Fruit fly (Drosophila melanogaster): Measurements from ENCODE around the gene CG5653.
A peak's percentile ranks its signal among the peaks of the same experiment; 100 is the strongest.

The CG5653 gene

dm6 chr3L:8978678-8979413 is 12.7 kb upstream of the CG5653 start (continued):
- TF ChIP-seq odd (GFP tag; optimal IDR thresholded peaks at IDR 0.05): no peak
- no peak for TF ChIP-seq CG11560 (tag; IDR thresholded peaks at IDR 0.05)
- TF ChIP-seq CG18599 (GFP tag; optimal IDR thresholded peaks at IDR 0.05): no peak
- no peak for TF ChIP-seq B-H1 (GFP tag; IDR thresholded peaks at IDR 0.05)
- TF ChIP-seq inv (GFP tag; IDR thresholded peaks at IDR 0.05; ENCODE audit: partially characterized antibody): no peak
- peak; percentile 1 for TF ChIP-seq Ssrp (tag; optimal IDR thresholded peaks at IDR 0.05)
- no peak for TF ChIP-seq lola (GFP tag; optimal IDR thresholded peaks at IDR 0.05)
- TF ChIP-seq CG6813 (GFP tag; optimal IDR thresholded peaks at IDR 0.05): no peak
- TF ChIP-seq Elba2 (GFP tag; optimal IDR thresholded peaks at IDR 0.05): peak; percentile 72
- TF ChIP-seq h (optimal IDR thresholded peaks at IDR 0.05): no peak
- peak; percentile 14 for TF ChIP-seq Xbp1 (GFP tag; optimal IDR thresholded peaks at IDR 0.05)
- 0 out of 2 replicates have a peak, but pooled peaks have one; percentile 51 for TF ChIP-seq sna (GFP tag; IDR thresholded peaks at IDR 0.05; ENCODE audit: partially characterized antibody)
- TF ChIP-seq Tbp (GFP tag; optimal IDR thresholded peaks at IDR 0.05): no peak
- no peak for TF ChIP-seq TFAM (GFP tag; optimal IDR thresholded peaks at IDR 0.05)
- TF ChIP-seq CG34224 (GFP tag; IDR thresholded peaks at IDR 0.05; ENCODE audit: partially characterized antibody): peak; percentile 73
- TF ChIP-seq CG7745 (tag; optimal IDR thresholded peaks at IDR 0.05): no peak
- no peak for TF ChIP-seq CG31441 (GFP tag; IDR thresholded peaks at IDR 0.05)
- TF ChIP-seq CG2889 (GFP tag; IDR thresholded peaks at IDR 0.05): no peak
- no peak for TF ChIP-seq CG8089 (GFP tag; optimal IDR thresholded peaks at IDR 0.05)
- TF ChIP-seq lmd (GFP tag; IDR thresholded peaks at IDR 0.05): peak; percentile 51
- TF ChIP-seq CG3281 (GFP tag; optimal IDR thresholded peaks at IDR 0.05): no peak
- no peak for TF ChIP-seq Fer3 (tag; optimal IDR thresholded peaks at IDR 0.05)
- TF ChIP-seq Hey (tag; optimal IDR thresholded peaks at IDR 0.05): no peak
- peak; percentile 28 for TF ChIP-seq lilli (GFP tag; optimal IDR thresholded peaks at IDR 0.05)
- TF ChIP-seq cg (GFP tag; optimal IDR thresholded peaks at IDR 0.05): peak; percentile 92
- TF ChIP-seq CG9215 (GFP tag; IDR thresholded peaks at IDR 0.05): no peak
- TF ChIP-seq NK7.1 (GFP tag; optimal IDR thresholded peaks at IDR 0.05): no peak
- peak; percentile 15 for TF ChIP-seq sug (tag; optimal IDR thresholded peaks at IDR 0.05)
- TF ChIP-seq CG13296 (GFP tag; optimal IDR thresholded peaks at IDR 0.05): no peak
- TF ChIP-seq HmgZ (tag; optimal IDR thresholded peaks at IDR 0.05): no peak
- no peak for TF ChIP-seq sima (GFP tag; optimal IDR thresholded peaks at IDR 0.05)
- TF ChIP-seq Scr (GFP tag; IDR thresholded peaks at IDR 0.05; ENCODE audit: partially characterized antibody): no peak; the same call in 1 of the 2 replicates
- TF ChIP-seq CG1233 (GFP tag; optimal IDR thresholded peaks at IDR 0.05): no peak
- no peak for TF ChIP-seq CG17328 (GFP tag; IDR thresholded peaks at IDR 0.05)
- no peak for TF ChIP-seq tna (GFP tag; IDR thresholded peaks at IDR 0.05; ENCODE audit: partially characterized antibody)
- TF ChIP-seq CG17186 (GFP tag; optimal IDR thresholded peaks at IDR 0.05): no peak
- no peak for TF ChIP-seq CG12155 (GFP tag; optimal IDR thresholded peaks at IDR 0.05)
- TF ChIP-seq YL-1 (GFP tag; optimal IDR thresholded peaks at IDR 0.05): no peak
- TF ChIP-seq dmrt11E (tag; optimal IDR thresholded peaks at IDR 0.05): peak; percentile 17
- no peak for TF ChIP-seq CG17912 (GFP tag; optimal IDR thresholded peaks at IDR 0.05)
- no peak for TF ChIP-seq sqz (GFP tag; optimal IDR thresholded peaks at IDR 0.05)
- TF ChIP-seq eve (GFP tag; optimal IDR thresholded peaks at IDR 0.05): no peak
- TF ChIP-seq vvl (GFP tag; IDR thresholded peaks at IDR 0.05): peak; percentile 24; the same call in 1 of the 2 replicates
- TF ChIP-seq D (optimal IDR thresholded peaks at IDR 0.05): no peak
- no peak for TF ChIP-seq D (GFP tag; optimal IDR thresholded peaks at IDR 0.05)
- TF ChIP-seq CG7963 (GFP tag; IDR thresholded peaks at IDR 0.05; ENCODE audit: partially characterized antibody): no peak
- no peak for TF ChIP-seq fd96Cb (tag; optimal IDR thresholded peaks at IDR 0.05)
- TF ChIP-seq esg (GFP tag; conservative IDR thresholded peaks at IDR 0.05): peak; percentile 25; the same call in 1 of the 2 replicates
- no peak for TF ChIP-seq CG1603 (tag; optimal IDR thresholded peaks at IDR 0.05)
